Worm (Caenorhabditis elegans) whole organism, late embryonic: ENCODE data around the gene ZC190.7.

ENCODE experiments used
- K02D7.2 ChIP-seq: sonication (generic microtip); optimal IDR thresholded peaks from 2 replicates; lab custom pipeline; 2017; ENCODE audit warnings: mild to moderate bottlenecking, missing genetic modification characterization, missing compliant biosample characterization
- T23F11.4 ChIP-seq: fragments of 200-800 bp; sonication (Bioruptor generic); optimal IDR thresholded peaks from 2 replicates; lab custom pipeline; 2018; ENCODE audit warnings: mild to moderate bottlenecking, missing genetic modification characterization, missing compliant biosample characterization
- ceh-18 ChIP-seq: sonication (generic microtip); optimal IDR thresholded peaks from 2 replicates; lab custom pipeline; 2016; ENCODE audit warnings: missing genetic modification characterization, missing compliant biosample characterization
- ceh-19 ChIP-seq: fragments of 200-800 bp; sonication (Bioruptor generic); optimal IDR thresholded peaks from 2 replicates; lab custom pipeline; 2018; ENCODE audit warnings: mild to moderate bottlenecking, missing genetic modification characterization, missing compliant biosample characterization
- ceh-22 ChIP-seq: sonication (generic microtip); optimal IDR thresholded peaks from 2 replicates; lab custom pipeline; 2017; ENCODE audit warnings: missing biosample characterization, missing genetic modification characterization
- ceh-45 ChIP-seq: fragments of 200-800 bp; sonication (Bioruptor generic); IDR thresholded peaks from 2 replicates; pipeline ENCODE4 v1.3.6; 2022; ENCODE audit warnings: missing genetic modification reagents, missing genetic modification characterization, missing compliant biosample characterization
- ceh-9 ChIP-seq: sonication (generic microtip); optimal IDR thresholded peaks from 2 replicates; lab custom pipeline; 2016; ENCODE audit warnings: mild to moderate bottlenecking, missing genetic modification characterization, inconsistent platforms, missing compliant biosample characterization
- che-1 ChIP-seq: sonication (generic microtip); optimal IDR thresholded peaks from 2 replicates; lab custom pipeline; 2016; ENCODE audit warnings: mild to moderate bottlenecking, missing genetic modification characterization, missing compliant biosample characterization
- dmd-4 ChIP-seq: sonication (generic microtip); optimal IDR thresholded peaks from 2 replicates; lab custom pipeline; 2016; ENCODE audit warnings: borderline replicate concordance, missing genetic modification characterization, missing compliant biosample characterization
- dve-1 ChIP-seq: sonication (generic microtip); optimal IDR thresholded peaks from 2 replicates; lab custom pipeline; 2017; ENCODE audit warnings: antibody characterized with exemption, mild to moderate bottlenecking, missing genetic modification characterization, missing compliant biosample characterization
- ets-4 ChIP-seq: sonication (generic microtip); optimal IDR thresholded peaks from 2 replicates; lab custom pipeline; 2016; ENCODE audit warnings: missing genetic modification characterization, missing compliant biosample characterization
- fkh-6 ChIP-seq: sonication (generic microtip); optimal IDR thresholded peaks from 2 replicates; lab custom pipeline; 2016; ENCODE audit warnings: missing genetic modification characterization, missing compliant biosample characterization
- gmeb-2 ChIP-seq: sonication (generic microtip); optimal IDR thresholded peaks from 2 replicates; lab custom pipeline; 2016; ENCODE audit warnings: missing genetic modification characterization, inconsistent platforms, missing compliant biosample characterization
- hlh-13 ChIP-seq: fragments of 200-800 bp; sonication (Bioruptor generic); optimal IDR thresholded peaks from 2 replicates; lab custom pipeline; 2018; ENCODE audit warnings: mild to moderate bottlenecking, missing genetic modification characterization, missing compliant biosample characterization
- hlh-15 ChIP-seq: sonication (generic microtip); optimal IDR thresholded peaks from 2 replicates; lab custom pipeline; 2016; ENCODE audit warnings: missing genetic modification characterization, missing compliant biosample characterization
- hlh-30 ChIP-seq: sonication (generic microtip); optimal IDR thresholded peaks from 2 replicates; lab custom pipeline; 2017; ENCODE audit warnings: antibody characterized with exemption, missing genetic modification characterization, missing compliant biosample characterization; ENCODE audit not compliant: insufficient read depth
- lim-6 ChIP-seq: sonication (generic microtip); optimal IDR thresholded peaks from 2 replicates; lab custom pipeline; 2016; ENCODE audit warnings: missing genetic modification characterization, missing compliant biosample characterization
- madf-2 ChIP-seq: sonication (generic microtip); optimal IDR thresholded peaks from 2 replicates; lab custom pipeline; 2017; ENCODE audit warnings: missing genetic modification characterization, missing compliant biosample characterization
- mec-3 ChIP-seq: sonication (generic microtip); optimal IDR thresholded peaks from 2 replicates; lab custom pipeline; 2016; ENCODE audit warnings: borderline replicate concordance, missing genetic modification characterization, missing compliant biosample characterization
- nfya-1 ChIP-seq: sonication (generic microtip); optimal IDR thresholded peaks from 2 replicates; lab custom pipeline; 2017; ENCODE audit warnings: missing genetic modification characterization, mild to moderate bottlenecking, missing compliant biosample characterization, antibody characterized with exemption, moderate library complexity
- npax-4 ChIP-seq: sonication (generic microtip); optimal IDR thresholded peaks from 2 replicates; lab custom pipeline; 2016; ENCODE audit warnings: missing genetic modification characterization, missing compliant biosample characterization
- pat-9 ChIP-seq: fragments of 200-800 bp; sonication (Bioruptor generic); optimal IDR thresholded peaks from 2 replicates; lab custom pipeline; 2018; ENCODE audit warnings: mild to moderate bottlenecking, missing genetic modification characterization, moderate library complexity, missing compliant biosample characterization
- pax-1 ChIP-seq: fragments of 150-350 bp; optimal IDR thresholded peaks from 2 replicates; lab custom pipeline; 2014; ENCODE audit warnings: missing biosample characterization, missing genetic modification characterization
- pha-4 ChIP-seq: fragments of 150-350 bp; optimal IDR thresholded peaks from 2 replicates; lab custom pipeline; 2018; ENCODE audit warnings: missing biosample characterization, missing genetic modification reagents, missing genetic modification characterization
- pqm-1 ChIP-seq: sonication (generic microtip); optimal IDR thresholded peaks from 2 replicates; lab custom pipeline; 2016; ENCODE audit warnings: missing genetic modification characterization, missing compliant biosample characterization
- sox-2 ChIP-seq: fragments of 200-800 bp; sonication (Bioruptor generic); IDR thresholded peaks from 2 replicates; pipeline ENCODE4 v1.3.6; 2022; ENCODE audit warnings: missing genetic modification reagents, missing genetic modification characterization, missing compliant biosample characterization
- sox-4 ChIP-seq: sonication (generic microtip); optimal IDR thresholded peaks from 2 replicates; lab custom pipeline; 2017; ENCODE audit warnings: mild to moderate bottlenecking, missing genetic modification characterization, inconsistent platforms, missing compliant biosample characterization
- tbx-2 ChIP-seq: sonication (generic microtip); optimal IDR thresholded peaks from 2 replicates; lab custom pipeline; 2016; ENCODE audit warnings: missing genetic modification characterization, missing compliant biosample characterization
- unc-3 ChIP-seq, 2 experiments: fragments of 200-800 bp in 1 of 2; sonication (Bioruptor generic) in 1 of 2; sonication (generic microtip) in 1 of 2; conservative IDR thresholded peaks in 1 of 2; optimal IDR thresholded peaks in 1 of 2; 2 replicates each; pipeline versions ENCODE4 v1.3.6 to Lab custom; 2016 to 2022; ENCODE audit warnings: missing compliant biosample characterization in 2 of 2, missing genetic modification characterization in 2 of 2, missing genetic modification reagents in 1 of 2
- unc-55 ChIP-seq: sonication (generic microtip); optimal IDR thresholded peaks from 2 replicates; lab custom pipeline; 2017; ENCODE audit warnings: missing biosample characterization, missing genetic modification reagents, missing genetic modification characterization
- zip-5 ChIP-seq: sonication (generic microtip); optimal IDR thresholded peaks from 2 replicates; lab custom pipeline; 2016; ENCODE audit warnings: missing genetic modification characterization, missing compliant biosample characterization

The ZC190.7 gene

DNA sequence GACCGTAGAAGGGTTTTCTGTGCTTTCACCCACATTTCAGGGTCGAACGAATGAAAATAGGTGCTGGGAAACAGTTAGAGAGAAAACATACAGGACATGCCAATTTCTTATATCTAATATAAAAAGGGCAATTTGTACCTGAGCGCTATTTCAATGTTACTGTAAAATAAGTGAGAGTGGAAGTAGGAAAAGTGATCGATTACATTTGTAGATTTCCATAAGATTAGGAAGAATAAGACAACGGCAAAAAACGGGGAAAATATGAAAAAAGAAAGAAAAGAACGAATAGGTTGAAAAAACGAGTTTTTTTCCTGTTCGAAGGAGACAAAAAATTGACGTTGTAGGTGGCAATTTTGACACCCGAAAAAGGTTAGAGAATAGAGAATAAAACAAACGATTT lies 18.4 kb downstream of the ZC190.7 start:
- TF ChIP-seq ceh-9 (tag; lab: Kevin White, UChicago), result no peak
- no peak for TF ChIP-seq sox-2
- TF ChIP-seq sox-4 (tag; lab: Kevin White, UChicago), result no peak
- no peak for TF ChIP-seq K02D7.2
- TF ChIP-seq T23F11.4 (GFP tag; lab: Kevin White, UChicago), result no peak
- TF ChIP-seq, all 69 proteins: peak for 0

DNA sequence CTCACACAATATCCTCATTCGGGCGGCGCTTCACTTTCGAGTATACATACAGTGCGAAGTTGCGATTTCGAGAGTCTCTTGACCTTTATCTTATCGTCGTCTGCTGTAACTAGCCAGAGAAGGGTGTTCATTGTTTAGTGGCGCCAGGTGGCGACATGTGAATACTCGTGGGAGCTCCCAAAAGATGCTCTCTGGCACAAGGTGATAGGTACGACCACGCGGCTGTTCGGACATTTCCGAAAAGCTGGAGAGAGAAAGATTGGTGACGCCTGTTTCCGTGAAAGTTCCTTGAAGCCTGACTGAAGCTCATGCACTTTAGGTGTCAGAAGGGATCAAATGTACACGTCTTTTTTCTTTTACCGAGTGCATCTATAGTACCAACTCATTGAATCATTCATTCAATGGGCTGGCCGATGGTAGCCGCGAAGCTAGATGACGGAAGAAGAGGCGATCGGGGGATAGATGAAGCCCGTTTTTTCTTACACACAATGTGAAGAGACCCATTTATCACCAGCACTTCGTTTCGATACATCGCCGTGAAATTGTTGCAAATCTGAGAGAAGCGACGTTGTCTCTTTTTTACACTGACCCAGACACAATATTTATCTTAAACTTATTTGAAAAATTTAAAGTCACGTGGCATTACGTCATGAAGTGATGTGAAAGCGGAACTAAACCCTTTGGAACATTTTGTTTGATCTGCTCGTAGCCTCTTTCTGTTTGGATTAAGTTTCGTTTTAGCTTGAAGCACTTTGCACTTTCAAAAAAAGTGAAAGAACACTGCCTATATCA lies 19.2 kb downstream of the ZC190.7 start:
- TF ChIP-seq ceh-22 (tag; lab: Kevin White, UChicago) (no peak), ceh-18 (tag; lab: Kevin White, UChicago) (peak; percentile 40)
- TF ChIP-seq, all 69 proteins: peak for 1

- TF ChIP-seq dve-1 (tag; lab: Kevin White, UChicago), result no peak
- no peak for TF ChIP-seq unc-3 (GFP tag; conservative IDR thresholded peaks at IDR 0.05; lab: Robert Waterston, UW)
- no peak for TF ChIP-seq unc-3 (tag; optimal IDR thresholded peaks at IDR 0.05; lab: Kevin White, UChicago)
- no peak for TF ChIP-seq hlh-13 (GFP tag; lab: Kevin White, UChicago)
- no peak for TF ChIP-seq pat-9 (tag; lab: Kevin White, UChicago)
- no peak for TF ChIP-seq ceh-45
- TF ChIP-seq ets-4 (tag; lab: Kevin White, UChicago), result no peak
- TF ChIP-seq ceh-19 (GFP tag; lab: Kevin White, UChicago), result no peak
- TF ChIP-seq lim-6 (tag; lab: Kevin White, UChicago), result no peak
- no peak for TF ChIP-seq hlh-15 (tag; lab: Kevin White, UChicago)
- TF ChIP-seq madf-2 (tag; lab: Kevin White, UChicago), result no peak
- TF ChIP-seq pqm-1, result no peak
- no peak for TF ChIP-seq K02D7.2
- TF ChIP-seq fkh-6 (tag; lab: Kevin White, UChicago), result no peak
- TF ChIP-seq pax-1, result no peak
- TF ChIP-seq gmeb-2 (tag; lab: Kevin White, UChicago), result no peak
- no peak for TF ChIP-seq nfya-1 (tag; lab: Kevin White, UChicago)
These were observed 20.9 kb downstream of the ZC190.7 start, which contains the start of gene ZC190.4 for ce11 chrV:8665765-8666164. TSS of gene ZC190.4 (plus strand) at chrV:8666065.

DNA sequence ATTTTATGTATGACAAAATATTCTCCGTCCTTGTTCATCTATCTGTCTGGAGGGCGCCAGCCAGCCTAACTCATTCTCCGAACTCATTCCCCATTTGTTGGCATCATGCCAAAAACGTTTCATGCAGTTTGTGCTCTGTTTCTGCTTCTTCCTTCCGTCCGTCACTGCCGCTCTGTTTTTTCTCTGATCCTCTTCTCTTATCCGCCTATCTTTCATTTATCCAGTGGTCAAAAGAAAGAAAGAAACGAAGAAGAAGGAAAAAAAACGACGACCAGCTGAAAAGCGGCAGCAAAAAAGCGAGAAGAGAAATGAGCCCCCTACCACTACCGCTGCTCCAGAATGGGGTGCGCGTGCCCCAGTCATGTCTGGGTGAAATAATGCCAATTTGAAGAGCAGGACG lies 23.6 kb downstream of the ZC190.7 start:
- TF ChIP-seq mec-3 (tag; lab: Kevin White, UChicago), result no peak
- peak; percentile 13 for TF ChIP-seq dmd-4 (tag; lab: Kevin White, UChicago)

DNA sequence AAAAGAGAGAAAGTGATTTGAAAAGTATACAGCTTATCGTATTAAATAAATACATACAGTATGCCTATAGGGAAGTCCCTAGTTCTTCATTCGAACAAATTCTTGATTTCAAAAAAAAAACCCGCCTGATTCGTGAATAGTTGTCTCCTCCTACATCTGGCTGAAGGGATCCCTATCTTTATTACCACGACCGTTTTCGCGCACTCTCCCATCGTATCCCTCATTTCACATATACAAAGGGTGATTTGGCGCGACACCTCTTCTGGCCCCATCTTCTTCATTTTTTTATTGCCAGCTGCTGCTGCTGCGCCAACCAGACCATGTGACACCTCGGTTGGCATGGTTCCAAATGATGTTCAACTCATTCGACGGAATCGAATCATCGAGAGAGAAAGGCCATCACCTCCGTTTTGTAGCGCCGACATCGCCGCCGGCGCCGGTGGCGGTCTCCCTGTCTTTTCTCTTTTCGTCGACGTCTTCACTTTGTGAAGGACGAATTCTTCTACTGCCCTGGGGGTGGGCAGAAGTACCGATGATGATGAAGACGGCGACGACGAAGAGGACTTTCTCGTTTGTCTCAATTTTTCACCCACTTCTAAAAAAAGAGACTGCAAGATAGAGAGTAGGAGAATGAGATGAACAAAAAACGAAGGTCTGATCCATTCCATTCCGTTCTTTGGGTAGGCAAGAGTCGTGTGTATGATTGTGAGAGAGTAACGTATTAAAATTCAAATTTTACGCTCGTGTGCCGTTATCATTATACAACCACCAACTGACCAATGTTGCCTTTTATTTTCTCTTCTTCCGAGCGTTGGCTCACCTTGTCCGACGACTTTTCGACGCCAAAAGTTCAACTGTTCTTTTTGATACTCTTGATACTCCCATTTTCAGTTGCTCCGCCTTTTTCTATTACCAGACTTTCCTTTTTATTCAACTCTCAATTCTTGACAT lies 24.3 kb downstream of the ZC190.7 start:
- TF ChIP-seq pha-4 (tag; lab: Kevin White, UChicago), result no peak
- TF ChIP-seq hlh-30 (tag; lab: Kevin White, UChicago), result peak; percentile 7
- no peak for TF ChIP-seq pat-9 (tag; lab: Kevin White, UChicago)
- TF ChIP-seq che-1 (tag; lab: Kevin White, UChicago), result no peak
- no peak for TF ChIP-seq pqm-1
- no peak for TF ChIP-seq npax-4 (tag; lab: Kevin White, UChicago)
- TF ChIP-seq tbx-2 (tag; lab: Kevin White, UChicago), result peak; percentile 9
- TF ChIP-seq unc-55 (GFP tag; lab: Kevin White, UChicago), result no peak
- TF ChIP-seq zip-5 (tag; lab: Kevin White, UChicago), result no peak
